Worm (Caenorhabditis elegans) whole organism, midembryonic: ENCODE data around the gene Y27F2A.9.

Source experiments
- T22C8.4 ChIP-seq: fragments of 200-800 bp; sonication (Bioruptor generic); IDR thresholded peaks from 2 replicates; pipeline ENCODE4 v1.3.6; 2022; ENCODE audit warnings: missing genetic modification characterization, missing compliant biosample characterization
- tab-1 ChIP-seq: fragments of 200-800 bp; sonication (Bioruptor generic); IDR thresholded peaks from 2 replicates; pipeline ENCODE4 v1.3.6; 2022; ENCODE audit warnings: missing genetic modification characterization, missing compliant biosample characterization
- ztf-29 ChIP-seq: fragments of 200-800 bp; sonication (Bioruptor generic); IDR thresholded peaks from 2 replicates; pipeline ENCODE4 v1.3.6; 2022; ENCODE audit warnings: missing genetic modification reagents, missing genetic modification characterization, missing compliant biosample characterization

DNA sequence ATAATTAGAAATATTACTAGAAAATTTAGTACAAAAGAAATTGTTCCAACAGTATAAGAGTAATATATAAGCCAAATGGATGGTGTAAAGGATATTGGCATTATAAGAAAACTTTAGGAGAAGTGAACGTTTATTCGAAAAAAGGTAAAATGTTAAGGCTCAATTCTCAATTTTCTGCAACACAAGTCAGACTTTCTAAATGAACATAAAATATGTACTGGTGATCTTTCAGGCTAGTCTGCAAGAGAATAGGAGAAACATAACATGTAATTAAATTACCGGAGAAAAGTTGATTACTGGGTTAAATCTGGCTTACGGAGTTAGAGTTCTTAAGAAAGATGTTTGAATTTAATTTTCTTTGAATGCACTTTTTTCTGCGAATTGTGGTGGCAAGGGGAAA, 34.7 kb downstream of the Y27F2A.9 start, which contains the start of gene sri-33:
- TF ChIP-seq tab-1 (GFP tag; lab: Robert Waterston, UW) (no peak), T22C8.4 (GFP tag; lab: Robert Waterston, UW) (no peak), ztf-29 (GFP tag; lab: Robert Waterston, UW) (no peak)
